Fruit fly (Drosophila melanogaster): Measurements from ENCODE around the gene CG18088.

The CG18088 gene

dm6 chr2L:8937003-8937402, 30.3 kb upstream of the CG18088 start, which contains the start of gene Tsp29Fb (continued):
- TF ChIP-seq NC2α (GFP tag; optimal IDR thresholded peaks at IDR 0.05) (no peak), CG16863 (GFP tag; optimal IDR thresholded peaks at IDR 0.05) (peak; percentile 31), CG33213 (GFP tag; optimal IDR thresholded peaks at IDR 0.05) (no peak), TFAM (GFP tag; optimal IDR thresholded peaks at IDR 0.05) (no peak), CG9876 (GFP tag; optimal IDR thresholded peaks at IDR 0.05) (no peak), CG1792 (GFP tag; optimal IDR thresholded peaks at IDR 0.05) (peak; percentile 16), Awh (GFP tag; IDR thresholded peaks at IDR 0.05) (peak; percentile 67; the same call in 1 of the 2 replicates), ranshi (GFP tag; IDR thresholded peaks at IDR 0.05) (peak; percentile 64; the same call in 1 of the 2 replicates), Stat92E (GFP tag; optimal IDR thresholded peaks at IDR 0.05) (no peak), disco-r (GFP tag; optimal IDR thresholded peaks at IDR 0.05) (peak; percentile 7), B-H1 (GFP tag; IDR thresholded peaks at IDR 0.05) (peak; percentile 39; the same call in 1 of the 3 replicates), CG9609 (GFP tag; optimal IDR thresholded peaks at IDR 0.05) (peak; percentile 12), Hr78 (GFP tag; optimal IDR thresholded peaks at IDR 0.05) (peak in 1 of 2 experiments; percentile 7), mam (GFP tag; optimal IDR thresholded peaks at IDR 0.05) (peak; percentile 61), Ptx1 (GFP tag; IDR thresholded peaks at IDR 0.05) (peak; percentile 77), tup (GFP tag; optimal IDR thresholded peaks at IDR 0.05) (no peak), gem (tag; optimal IDR thresholded peaks at IDR 0.05) (peak; percentile 88), seq (GFP tag; IDR thresholded peaks at IDR 0.05) (peak; percentile 54; the same call in 1 of the 2 replicates), H15 (GFP tag; IDR thresholded peaks at IDR 0.05) (peak; percentile 47; the same call in 1 of the 3 replicates), btn (GFP tag; optimal IDR thresholded peaks at IDR 0.05) (no peak), Hr39 (optimal IDR thresholded peaks at IDR 0.05) (no peak), CG10366 (GFP tag; IDR thresholded peaks at IDR 0.05) (peak; percentile 65; the same call in 1 of the 2 replicates), lov (optimal IDR thresholded peaks at IDR 0.05) (no peak), lov (GFP tag; IDR thresholded peaks at IDR 0.05) (no peak), CG10654 (GFP tag; optimal IDR thresholded peaks at IDR 0.05) (peak; percentile 56), Dip3 (GFP tag; optimal IDR thresholded peaks at IDR 0.05) (peak; percentile 65), CG2120 (GFP tag; optimal IDR thresholded peaks at IDR 0.05) (peak; percentile 91), sens (GFP tag) (peak; percentile 90), cg (GFP tag; optimal IDR thresholded peaks at IDR 0.05) (no peak), pnt (GFP tag; optimal IDR thresholded peaks at IDR 0.05) (peak; percentile 28), CG13287 (GFP tag; IDR thresholded peaks at IDR 0.05; ENCODE audit: partially characterized antibody) (no peak), maf-S (GFP tag; optimal IDR thresholded peaks at IDR 0.05) (peak; percentile 42), CG3407 (GFP tag; optimal IDR thresholded peaks at IDR 0.05) (peak; percentile 32), CG32532 (GFP tag; IDR thresholded peaks at IDR 0.05) (peak; percentile 76), CG18262 (tag; optimal IDR thresholded peaks at IDR 0.05) (peak; percentile 71), CG14710 (tag; optimal IDR thresholded peaks at IDR 0.05) (peak; percentile 23), Mad (GFP tag; optimal IDR thresholded peaks at IDR 0.05) (peak; percentile 16), Hr51 (GFP tag; optimal IDR thresholded peaks at IDR 0.05) (peak in 1 of 2 experiments; percentile 90), CG42726 (GFP tag; IDR thresholded peaks at IDR 0.05; ENCODE audit: partially characterized antibody) (no peak), cato (GFP tag; optimal IDR thresholded peaks at IDR 0.05; ENCODE audit: borderline replicate concordance) (peak; percentile 1), sd (tag; optimal IDR thresholded peaks at IDR 0.05) (peak; percentile 13), psq (GFP tag; optimal IDR thresholded peaks at IDR 0.05) (no peak), row (GFP tag; IDR thresholded peaks at IDR 0.05) (peak; percentile 92), CG11093 (GFP tag; IDR thresholded peaks at IDR 0.05) (peak; percentile 65; the same call in 2 of the 3 replicates), CG11085 (GFP tag; IDR thresholded peaks at IDR 0.05) (0 out of 2 replicates have a peak, but pooled peaks have one; percentile 21), CG16813 (GFP tag; IDR thresholded peaks at IDR 0.05; ENCODE audit: partially characterized antibody) (no peak), CG12942 (GFP tag; optimal IDR thresholded peaks at IDR 0.05) (peak; percentile 35), gfzf (GFP tag; optimal IDR thresholded peaks at IDR 0.05) (no peak), lilli (GFP tag; optimal IDR thresholded peaks at IDR 0.05) (peak; percentile 76), Dp (GFP tag; optimal IDR thresholded peaks at IDR 0.05) (no peak), CG1024 (GFP tag; IDR thresholded peaks at IDR 0.05) (no peak), Sin3A (optimal IDR thresholded peaks at IDR 0.05) (no peak)

Data from whole organism, embryonic.